Fruit fly (Drosophila melanogaster) whole organism, embryonic: ENCODE measurements around the gene CG10383.
A peak's percentile ranks its signal among the peaks of the same experiment; 100 is the strongest.

Source experiments
- Awh ChIP-seq: fragments of 200-800 bp; sonication (Bioruptor generic); IDR thresholded peaks from 2 replicates; pipeline ENCODE4, ENCODE4 v1.3.6; 2022; ENCODE audit warnings: missing biosample characterization, missing genetic modification characterization
- B-H2 ChIP-seq: fragments of 200-800 bp; sonication (Bioruptor generic); optimal IDR thresholded peaks from 2 replicates; lab custom pipeline; 2018; ENCODE audit warnings: missing biosample characterization, mild to moderate bottlenecking, missing genetic modification characterization
- CG11456 ChIP-seq: fragments of 200-800 bp; sonication (Bioruptor generic); IDR thresholded peaks from 3 replicates; pipeline ENCODE4 v1.3.6; 2022; ENCODE audit warnings: missing biosample characterization, missing genetic modification characterization
- CG12236 ChIP-seq: fragments of 200-800 bp; sonication (Bioruptor generic); optimal IDR thresholded peaks from 2 replicates; lab custom pipeline; 2016; ENCODE audit warnings: missing biosample characterization, missing genetic modification characterization
- CG1233 ChIP-seq: fragments of 200-800 bp; sonication (Bioruptor generic); optimal IDR thresholded peaks from 4 replicates; lab custom pipeline; 2018; ENCODE audit warnings: missing biosample characterization, mild to moderate bottlenecking, missing genetic modification characterization
- CG13287 ChIP-seq: fragments of 200-800 bp; sonication (Bioruptor generic); IDR thresholded peaks from 2 replicates; pipeline ENCODE4 v1.3.6; 2022; ENCODE audit warnings: missing biosample characterization, missing genetic modification characterization; ENCODE audit not compliant: partially characterized antibody
- CG13894 ChIP-seq: fragments of 200-800 bp; sonication (Bioruptor generic); optimal IDR thresholded peaks from 3 replicates; lab custom pipeline; 2018; ENCODE audit warnings: missing biosample characterization, mild to moderate bottlenecking, missing genetic modification characterization, moderate library complexity
- CG15269 ChIP-seq: fragments of 200-800 bp; sonication (Bioruptor generic); optimal IDR thresholded peaks from 2 replicates; lab custom pipeline; 2018; ENCODE audit warnings: missing biosample characterization, mild to moderate bottlenecking, missing genetic modification characterization, moderate library complexity
- CG1529 ChIP-seq: fragments of 200-800 bp; sonication (Bioruptor generic); optimal IDR thresholded peaks from 3 replicates; lab custom pipeline; 2018; ENCODE audit warnings: missing biosample characterization, missing genetic modification characterization
- CG17361 ChIP-seq: fragments of 200-800 bp; sonication (Bioruptor generic); IDR thresholded peaks from 3 replicates; pipeline ENCODE4 v1.3.6; 2022; ENCODE audit warnings: missing biosample characterization, missing genetic modification characterization
- CG17385 ChIP-seq: fragments of 200-800 bp; sonication (Bioruptor generic); optimal IDR thresholded peaks from 3 replicates; lab custom pipeline; 2018; ENCODE audit warnings: missing biosample characterization, mild to moderate bottlenecking, missing genetic modification characterization
- CG3281 ChIP-seq: fragments of 200-800 bp; sonication (Bioruptor generic); optimal IDR thresholded peaks from 3 replicates; lab custom pipeline; 2017; ENCODE audit warnings: missing biosample characterization, mild to moderate bottlenecking, missing genetic modification characterization
- CG42726 ChIP-seq: fragments of 200-800 bp; sonication (Bioruptor generic); IDR thresholded peaks from 2 replicates; pipeline ENCODE4 v1.3.6; 2022; ENCODE audit warnings: missing biosample characterization, missing genetic modification characterization; ENCODE audit not compliant: partially characterized antibody
- CG4328 ChIP-seq: fragments of 200-800 bp; sonication (Bioruptor generic); optimal IDR thresholded peaks from 3 replicates; lab custom pipeline; 2017; ENCODE audit warnings: missing biosample characterization, missing genetic modification reagents, missing genetic modification characterization
- CG4617 ChIP-seq: fragments of 200-800 bp; sonication (Bioruptor generic); optimal IDR thresholded peaks from 3 replicates; lab custom pipeline; 2016; ENCODE audit warnings: missing biosample characterization, missing genetic modification characterization, borderline replicate concordance
- CG4707 ChIP-seq: fragments of 200-800 bp; sonication (Bioruptor generic); optimal IDR thresholded peaks from 2 replicates; lab custom pipeline; 2018; ENCODE audit warnings: missing biosample characterization, mild to moderate bottlenecking, missing genetic modification characterization, moderate library complexity
- CG6254 ChIP-seq: fragments of 200-800 bp; sonication (Bioruptor generic); optimal IDR thresholded peaks from 3 replicates; lab custom pipeline; 2017; ENCODE audit warnings: mild to moderate bottlenecking, missing biosample characterization, missing genetic modification reagents, missing genetic modification characterization
- CG6765 ChIP-seq: fragments of 200-800 bp; sonication (Bioruptor generic); optimal IDR thresholded peaks from 3 replicates; lab custom pipeline; 2017; ENCODE audit warnings: missing biosample characterization, mild to moderate bottlenecking, missing genetic modification characterization
- CTCF ChIP-seq: fragments of 200-800 bp; sonication (Bioruptor generic); optimal IDR thresholded peaks from 2 replicates; lab custom pipeline; 2017; ENCODE audit warnings: missing biosample characterization, mild to moderate bottlenecking, missing genetic modification characterization, moderate library complexity
- Drgx ChIP-seq: fragments of 200-800 bp; sonication (Bioruptor generic); IDR thresholded peaks from 2 replicates; pipeline ENCODE4 v1.3.6; 2022; ENCODE audit warnings: missing biosample characterization, missing genetic modification characterization
- Ets97D ChIP-seq: fragments of 200-800 bp; sonication (Bioruptor generic); optimal IDR thresholded peaks from 3 replicates; lab custom pipeline; 2016; ENCODE audit warnings: missing biosample characterization, missing genetic modification characterization
- Sin3A ChIP-seq: fragments of >200 bp; optimal IDR thresholded peaks from 2 replicates; lab custom pipeline; 2018
- Taf1 ChIP-seq: fragments of 200-800 bp; sonication (Bioruptor generic); IDR thresholded peaks from 2 replicates; pipeline ENCODE4 v1.3.6; 2022; ENCODE audit warnings: missing biosample characterization, missing genetic modification characterization
- Tbp ChIP-seq: fragments of >200 bp; optimal IDR thresholded peaks from 2 replicates; lab custom pipeline; 2018; ENCODE audit warnings: missing biosample characterization, missing genetic modification characterization
- Usf ChIP-seq: fragments of 200-800 bp; sonication (Bioruptor generic); optimal IDR thresholded peaks from 2 replicates; lab custom pipeline; 2017; ENCODE audit warnings: missing genotype, missing biosample characterization, missing genetic modification characterization
- Xbp1 ChIP-seq: fragments of 200-800 bp; sonication (Bioruptor generic); optimal IDR thresholded peaks from 3 replicates; lab custom pipeline; 2016; ENCODE audit warnings: missing biosample characterization, mild to moderate bottlenecking, missing genetic modification characterization
- amos ChIP-seq: fragments of 200-800 bp; sonication (Bioruptor generic); IDR thresholded peaks from 2 replicates; pipeline ENCODE4 v1.3.6; 2022; ENCODE audit warnings: missing biosample characterization, missing genetic modification characterization; ENCODE audit not compliant: partially characterized antibody
- ase ChIP-seq: fragments of 200-800 bp; sonication (Bioruptor generic); IDR thresholded peaks from 3 replicates; pipeline ENCODE4 v1.3.6; 2022; ENCODE audit warnings: missing biosample characterization, missing genetic modification characterization
- ato ChIP-seq: fragments of 200-800 bp; sonication (Bioruptor generic); IDR thresholded peaks from 2 replicates; pipeline ENCODE4 v1.3.6; 2022; ENCODE audit warnings: missing biosample characterization, missing genetic modification characterization; ENCODE audit not compliant: partially characterized antibody
- bbx ChIP-seq: fragments of 200-800 bp; sonication (Bioruptor generic); IDR thresholded peaks from 2 replicates; pipeline ENCODE4 v1.3.6; 2022; ENCODE audit warnings: missing biosample characterization, missing genetic modification characterization; ENCODE audit not compliant: partially characterized antibody
- br ChIP-seq: fragments of >200 bp; optimal IDR thresholded peaks from 2 replicates; lab custom pipeline; 2017
- caup ChIP-seq: fragments of 200-800 bp; sonication (Bioruptor generic); optimal IDR thresholded peaks from 3 replicates; lab custom pipeline; 2017; ENCODE audit warnings: missing biosample characterization, mild to moderate bottlenecking, missing genetic modification characterization, moderate library complexity; ENCODE audit not compliant: severe bottlenecking
- cg ChIP-seq: fragments of 200-800 bp; sonication (Bioruptor generic); optimal IDR thresholded peaks from 3 replicates; lab custom pipeline; 2019; ENCODE audit warnings: missing biosample characterization, mild to moderate bottlenecking, missing genetic modification characterization, moderate library complexity
- chm ChIP-seq: fragments of 200-800 bp; sonication (Bioruptor generic); IDR thresholded peaks from 2 replicates; pipeline ENCODE4 v1.3.6; 2022; ENCODE audit warnings: missing biosample characterization, missing genetic modification characterization
- dmrt11E ChIP-seq: fragments of 200-800 bp; sonication (Bioruptor generic); optimal IDR thresholded peaks from 3 replicates; lab custom pipeline; 2018; ENCODE audit warnings: missing biosample characterization, mild to moderate bottlenecking, missing genetic modification characterization, moderate library complexity
- exex ChIP-seq: fragments of 200-800 bp; sonication (Bioruptor generic); optimal IDR thresholded peaks from 4 replicates; lab custom pipeline; 2018; ENCODE audit warnings: missing biosample characterization, mild to moderate bottlenecking, missing genetic modification characterization, moderate library complexity
- gce ChIP-seq: fragments of 200-800 bp; sonication (Bioruptor generic); IDR thresholded peaks from 3 replicates; pipeline ENCODE4 v1.3.6; 2022; ENCODE audit warnings: missing biosample characterization, missing genetic modification characterization
- gt ChIP-seq: fragments of 200-800 bp; sonication (Bioruptor generic); IDR thresholded peaks from 2 replicates; pipeline ENCODE4 v1.3.6; 2022; ENCODE audit warnings: missing biosample characterization, missing genetic modification characterization
- lola ChIP-seq, 3 experiments: fragments of >200 bp in 2 of 3; fragments of 200-800 bp in 1 of 3; sonication (Bioruptor generic) in 1 of 3; optimal IDR thresholded peaks; 2 replicates each; lab custom pipeline; 2017 to 2019; ENCODE audit warnings: missing biosample characterization in 3 of 3, missing genetic modification characterization in 3 of 3, mild to moderate bottlenecking in 1 of 3, moderate library complexity in 1 of 3
- maf-S ChIP-seq: fragments of 200-800 bp; sonication (Bioruptor generic); optimal IDR thresholded peaks from 2 replicates; lab custom pipeline; 2016; ENCODE audit warnings: missing biosample characterization, missing genetic modification characterization
- nerfin-2 ChIP-seq: fragments of 200-800 bp; sonication (Bioruptor generic); IDR thresholded peaks from 2 replicates; pipeline ENCODE4 v1.3.6; 2022; ENCODE audit warnings: missing biosample characterization, missing genetic modification characterization; ENCODE audit not compliant: partially characterized antibody
- oc ChIP-seq: fragments of 200-800 bp; sonication (Bioruptor generic); optimal IDR thresholded peaks from 2 replicates; lab custom pipeline; 2018; ENCODE audit warnings: missing biosample characterization, mild to moderate bottlenecking, missing genetic modification characterization, moderate library complexity
- odd ChIP-seq: fragments of 200-800 bp; sonication (Bioruptor generic); optimal IDR thresholded peaks from 2 replicates; lab custom pipeline; 2017; ENCODE audit warnings: missing biosample characterization, mild to moderate bottlenecking, missing genetic modification characterization
- peb ChIP-seq: fragments of 200-800 bp; sonication (Bioruptor generic); IDR thresholded peaks from 2 replicates; pipeline ENCODE4 v1.3.6; 2022; ENCODE audit warnings: missing biosample characterization, missing genetic modification characterization
- pzg ChIP-seq: fragments of 200-800 bp; sonication (Bioruptor generic); optimal IDR thresholded peaks from 3 replicates; lab custom pipeline; 2018; ENCODE audit warnings: missing biosample characterization, mild to moderate bottlenecking, missing genetic modification characterization, moderate library complexity
- sim ChIP-seq: fragments of 200-800 bp; sonication (Bioruptor generic); IDR thresholded peaks from 2 replicates; pipeline ENCODE4 v1.3.6; 2022; ENCODE audit warnings: missing biosample characterization, missing genetic modification characterization
- sisA ChIP-seq: fragments of 200-800 bp; sonication (Bioruptor generic); IDR thresholded peaks from 2 replicates; pipeline ENCODE4 v1.3.6; 2022; ENCODE audit warnings: missing biosample characterization, missing genetic modification characterization
- sug ChIP-seq: fragments of 200-800 bp; optimal IDR thresholded peaks from 2 replicates; lab custom pipeline; 2019; ENCODE audit warnings: missing biosample characterization, mild to moderate bottlenecking, missing genetic modification characterization, moderate library complexity
- vfl ChIP-seq: fragments of 200-800 bp; sonication (Bioruptor generic); optimal IDR thresholded peaks from 2 replicates; lab custom pipeline; 2016; ENCODE audit warnings: missing biosample characterization, missing genetic modification characterization

Gene CG10383

DNA sequence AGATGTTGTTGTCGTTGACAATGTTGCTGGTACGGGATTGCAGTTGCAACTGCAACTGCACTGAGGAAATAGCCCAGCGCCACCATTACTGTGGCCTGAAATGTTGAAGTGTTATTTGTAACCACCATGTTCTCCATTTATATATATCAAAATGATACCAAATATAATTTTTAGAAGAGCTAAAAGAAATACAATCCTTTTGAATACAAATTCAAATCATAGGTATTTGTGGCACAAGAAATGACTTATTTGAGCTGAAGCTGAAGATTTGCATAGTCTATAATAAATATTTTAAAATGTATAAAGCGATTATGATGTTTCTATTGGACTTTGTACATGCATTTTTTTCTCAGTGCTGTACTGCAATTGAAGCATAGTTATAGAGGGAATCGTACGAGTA is 24.2 kb upstream of the CG10383 start:
- TF ChIP-seq Drgx (GFP tag; lab: Robert Waterston, UW) (0 out of 2 replicates have a peak, but pooled peaks have one; percentile 23), Awh (GFP tag; lab: Robert Waterston, UW) (no peak)
- TF ChIP-seq, all 482 proteins: peak for 1

dm6 chr2L:18717365-18718011 is 22.1 kb upstream of the CG10383 start:
- TF ChIP-seq Tbp (no peak), CG11456 (GFP tag; lab: Robert Waterston, UW) (peak; percentile 34; the same call in 1 of the 3 replicates), Sin3A (lab: Kevin White, UChicago) (no peak), B-H2 (no peak), pzg (no peak), ase (no peak), dmrt11E (tag; lab: Kevin White, UChicago) (no peak), CG1233 (no peak), peb (GFP tag; lab: Robert Waterston, UW) (no peak), oc (tag; lab: Kevin White, UChicago) (no peak), CG12236 (GFP tag; lab: Kevin White, UChicago) (no peak), amos (GFP tag; lab: Robert Waterston, UW) (no peak), CG6765 (GFP tag; lab: Kevin White, UChicago) (no peak), CTCF (GFP tag; lab: Kevin White, UChicago) (no peak), CG17361 (no peak), gt (GFP tag; lab: Robert Waterston, UW) (no peak), CG17385 (GFP tag; lab: Kevin White, UChicago) (peak; percentile 5), nerfin-2 (GFP tag; lab: Robert Waterston, UW) (no peak), CG4328 (GFP tag; lab: Kevin White, UChicago) (no peak), CG6254 (GFP tag; lab: Kevin White, UChicago) (no peak), CG15269 (tag; lab: Kevin White, UChicago) (no peak), Taf1 (GFP tag; lab: Robert Waterston, UW) (no peak), sug (tag; lab: Kevin White, UChicago) (no peak), sisA (peak; percentile 30), caup (GFP tag; lab: Kevin White, UChicago) (peak; percentile 18), odd (GFP tag; lab: Kevin White, UChicago) (peak; percentile 6), CG4617 (no peak), maf-S (GFP tag; lab: Kevin White, UChicago) (no peak), vfl (no peak), bbx (GFP tag; lab: Robert Waterston, UW) (no peak), sim (GFP tag; lab: Robert Waterston, UW) (no peak), CG13894 (tag; lab: Kevin White, UChicago) (no peak), CG1529 (GFP tag; lab: Kevin White, UChicago) (peak; percentile 11), cg (GFP tag; lab: Kevin White, UChicago) (no peak), gce (no peak), Usf (no peak), Xbp1 (peak; percentile 1), br (lab: Kevin White, UChicago) (no peak), Ets97D (GFP tag; lab: Kevin White, UChicago) (no peak), CG13287 (GFP tag; lab: Robert Waterston, UW) (no peak), lola (GFP tag; optimal IDR thresholded peaks at IDR 0.05; lab: Kevin White, UChicago) (no peak), CG4707 (GFP tag; lab: Kevin White, UChicago) (no peak), exex (tag; lab: Kevin White, UChicago) (no peak), CG42726 (GFP tag; lab: Robert Waterston, UW) (no peak), ato (GFP tag; lab: Robert Waterston, UW) (no peak), CG3281 (no peak), chm (GFP tag; lab: Robert Waterston, UW) (0 out of 2 replicates have a peak, but pooled peaks have one; percentile 23)
